Fruit fly (Drosophila melanogaster) whole organism, embryonic: ENCODE data around the gene CG14805.

Experiments
- Antp ChIP-seq: fragments of 200-800 bp; sonication (Bioruptor generic); optimal IDR thresholded peaks from 3 replicates; lab custom pipeline; 2016; ENCODE audit warnings: missing biosample characterization, missing genetic modification characterization
- CG10979 ChIP-seq: fragments of 200-800 bp; sonication (Bioruptor generic); optimal IDR thresholded peaks from 2 replicates; lab custom pipeline; 2018; ENCODE audit warnings: missing biosample characterization, mild to moderate bottlenecking, missing genetic modification characterization, moderate library complexity
- CG14441 ChIP-seq: fragments of 200-800 bp; sonication (Bioruptor generic); IDR thresholded peaks from 2 replicates; pipeline ENCODE4 v1.3.6; 2022; ENCODE audit warnings: missing biosample characterization, missing genetic modification characterization
- CG14710 ChIP-seq: fragments of 200-800 bp; sonication (Bioruptor generic); optimal IDR thresholded peaks from 3 replicates; lab custom pipeline; 2019; ENCODE audit warnings: missing biosample characterization, mild to moderate bottlenecking, missing genetic modification characterization, moderate library complexity
- CG14965 ChIP-seq: fragments of 200-800 bp; sonication (Bioruptor generic); optimal IDR thresholded peaks from 2 replicates; lab custom pipeline; 2016; ENCODE audit warnings: missing biosample characterization, missing genetic modification characterization, borderline replicate concordance
- CG15073 ChIP-seq: fragments of 200-800 bp; sonication (Bioruptor generic); optimal IDR thresholded peaks from 2 replicates; lab custom pipeline; 2016; ENCODE audit warnings: missing biosample characterization, missing genetic modification characterization
- CG16815 ChIP-seq: fragments of 200-800 bp; sonication (Bioruptor generic); optimal IDR thresholded peaks from 3 replicates; lab custom pipeline; 2017; ENCODE audit warnings: missing biosample characterization, mild to moderate bottlenecking, missing genetic modification characterization
- CG18764 ChIP-seq: fragments of 200-800 bp; sonication (Bioruptor generic); optimal IDR thresholded peaks from 3 replicates; lab custom pipeline; 2016; ENCODE audit warnings: missing biosample characterization, missing genetic modification characterization
- CG2116 ChIP-seq: fragments of 200-800 bp; sonication (Bioruptor generic); optimal IDR thresholded peaks from 3 replicates; lab custom pipeline; 2018; ENCODE audit warnings: missing biosample characterization, mild to moderate bottlenecking, missing genetic modification characterization
- CG2199 ChIP-seq: fragments of 200-800 bp; sonication (Bioruptor generic); IDR thresholded peaks from 3 replicates; pipeline ENCODE4 v1.3.6; 2022; ENCODE audit warnings: missing biosample characterization, missing genetic modification characterization
- CG3726 ChIP-seq: fragments of 200-800 bp; sonication (Bioruptor generic); IDR thresholded peaks from 3 replicates; pipeline ENCODE4, ENCODE4 v1.3.6; 2022; ENCODE audit warnings: missing biosample characterization, missing genetic modification characterization
- CG42726 ChIP-seq: fragments of 200-800 bp; sonication (Bioruptor generic); IDR thresholded peaks from 2 replicates; pipeline ENCODE4 v1.3.6; 2022; ENCODE audit warnings: missing biosample characterization, missing genetic modification characterization; ENCODE audit not compliant: partially characterized antibody
- CG43689 ChIP-seq: fragments of 200-800 bp; sonication (Bioruptor generic); IDR thresholded peaks from 2 replicates; pipeline ENCODE4 v1.3.6; 2022; ENCODE audit warnings: missing biosample characterization, missing genetic modification characterization
- CG4424 ChIP-seq: fragments of 200-800 bp; sonication (Bioruptor generic); optimal IDR thresholded peaks from 3 replicates; lab custom pipeline; 2016; ENCODE audit warnings: missing biosample characterization, missing genetic modification characterization
- CG4820 ChIP-seq: fragments of 200-800 bp; sonication (Bioruptor generic); optimal IDR thresholded peaks from 3 replicates; lab custom pipeline; 2016; ENCODE audit warnings: missing biosample characterization, missing genetic modification characterization
- CG5180 ChIP-seq: fragments of 200-800 bp; sonication (Bioruptor generic); optimal IDR thresholded peaks from 3 replicates; lab custom pipeline; 2017; ENCODE audit warnings: missing biosample characterization, missing genetic modification characterization, mild to moderate bottlenecking, moderate library complexity, missing genetic modification reagents
- CG7372 ChIP-seq: fragments of 200-800 bp; sonication (Bioruptor generic); IDR thresholded peaks from 2 replicates; pipeline ENCODE4 v1.3.6; 2022; ENCODE audit warnings: missing biosample characterization, missing genetic modification characterization
- CG8388 ChIP-seq: fragments of 200-800 bp; sonication (Bioruptor generic); optimal IDR thresholded peaks from 2 replicates; lab custom pipeline; 2019; ENCODE audit warnings: missing biosample characterization, mild to moderate bottlenecking, missing genetic modification characterization, moderate library complexity
- CG9215 ChIP-seq: fragments of 200-800 bp; sonication (Bioruptor generic); IDR thresholded peaks from 2 replicates; pipeline ENCODE4 v1.3.6; 2022; ENCODE audit warnings: missing biosample characterization, missing genetic modification characterization
- Doc3 ChIP-seq: fragments of 200-800 bp; sonication (Bioruptor generic); IDR thresholded peaks from 3 replicates; pipeline ENCODE4 v1.3.6; 2022; ENCODE audit warnings: missing biosample characterization, missing genetic modification characterization; ENCODE audit not compliant: partially characterized antibody
- Hand ChIP-seq: fragments of 200-800 bp; sonication (Bioruptor generic); optimal IDR thresholded peaks from 2 replicates; lab custom pipeline; 2017; ENCODE audit warnings: mild to moderate bottlenecking, missing biosample characterization, missing genetic modification reagents, missing genetic modification characterization
- Jarid2 ChIP-seq: fragments of 200-800 bp; sonication (Bioruptor generic); optimal IDR thresholded peaks from 3 replicates; lab custom pipeline; 2017; ENCODE audit warnings: mild to moderate bottlenecking, missing biosample characterization, missing genetic modification reagents, missing genetic modification characterization
- Lhr ChIP-seq: fragments of 200-800 bp; sonication (Bioruptor generic); optimal IDR thresholded peaks from 3 replicates; lab custom pipeline; 2017; ENCODE audit warnings: mild to moderate bottlenecking, missing biosample characterization, missing genetic modification reagents, missing genetic modification characterization
- Myb ChIP-seq: fragments of 200-800 bp; sonication (Bioruptor generic); optimal IDR thresholded peaks from 2 replicates; lab custom pipeline; 2016; ENCODE audit warnings: missing biosample characterization, missing genetic modification characterization
- NC2β ChIP-seq: fragments of 200-800 bp; sonication (Bioruptor generic); optimal IDR thresholded peaks from 2 replicates; lab custom pipeline; 2016; ENCODE audit warnings: missing biosample characterization, missing genetic modification characterization
- Rx ChIP-seq: fragments of 200-800 bp; sonication (Bioruptor generic); IDR thresholded peaks from 2 replicates; pipeline ENCODE4 v1.3.6; 2022; ENCODE audit warnings: missing biosample characterization, missing genetic modification characterization
- TFAM ChIP-seq: fragments of 200-800 bp; sonication (Bioruptor generic); optimal IDR thresholded peaks from 2 replicates; lab custom pipeline; 2017; ENCODE audit warnings: missing biosample characterization, missing genetic modification characterization, inconsistent platforms
- Tbp ChIP-seq: fragments of >200 bp; optimal IDR thresholded peaks from 2 replicates; lab custom pipeline; 2018; ENCODE audit warnings: missing biosample characterization, missing genetic modification characterization
- Usf ChIP-seq: fragments of 200-800 bp; sonication (Bioruptor generic); optimal IDR thresholded peaks from 2 replicates; lab custom pipeline; 2017; ENCODE audit warnings: missing genotype, missing biosample characterization, missing genetic modification characterization
- YL-1 ChIP-seq: fragments of 200-800 bp; sonication (Bioruptor generic); optimal IDR thresholded peaks from 3 replicates; lab custom pipeline; 2017; ENCODE audit warnings: missing biosample characterization, mild to moderate bottlenecking, missing genetic modification characterization
- br ChIP-seq: fragments of >200 bp; optimal IDR thresholded peaks from 2 replicates; lab custom pipeline; 2017
- ci ChIP-seq: fragments of 200-800 bp; sonication (Bioruptor generic); IDR thresholded peaks from 3 replicates; pipeline ENCODE4 v1.3.6; 2022; ENCODE audit warnings: missing biosample characterization, missing genetic modification characterization
- crol ChIP-seq: fragments of 200-800 bp; sonication (Bioruptor generic); IDR thresholded peaks from 2 replicates; pipeline ENCODE4 v1.3.6; 2022; ENCODE audit warnings: missing biosample characterization, missing genetic modification characterization
- ems ChIP-seq: fragments of 200-800 bp; sonication (Bioruptor generic); optimal IDR thresholded peaks from 3 replicates; lab custom pipeline; 2016; ENCODE audit warnings: missing biosample characterization, missing genetic modification characterization
- fd3F ChIP-seq: fragments of 200-800 bp; sonication (Bioruptor generic); optimal IDR thresholded peaks from 2 replicates; lab custom pipeline; 2018; ENCODE audit warnings: missing biosample characterization, mild to moderate bottlenecking, missing genetic modification characterization, moderate library complexity
- grau ChIP-seq: fragments of 200-800 bp; optimal IDR thresholded peaks from 3 replicates; lab custom pipeline; 2019; ENCODE audit warnings: missing biosample characterization, mild to moderate bottlenecking, missing genetic modification characterization, moderate library complexity
- kah ChIP-seq: fragments of 200-800 bp; sonication (Bioruptor generic); optimal IDR thresholded peaks from 2 replicates; lab custom pipeline; 2018; ENCODE audit warnings: missing biosample characterization, mild to moderate bottlenecking, missing genetic modification characterization
- maf-S ChIP-seq: fragments of 200-800 bp; sonication (Bioruptor generic); optimal IDR thresholded peaks from 2 replicates; lab custom pipeline; 2016; ENCODE audit warnings: missing biosample characterization, missing genetic modification characterization
- mam ChIP-seq: fragments of 200-800 bp; sonication (Bioruptor generic); optimal IDR thresholded peaks from 3 replicates; lab custom pipeline; 2016; ENCODE audit warnings: missing biosample characterization, missing genetic modification characterization
- pb ChIP-seq: fragments of 200-800 bp; sonication (Bioruptor generic); optimal IDR thresholded peaks from 3 replicates; lab custom pipeline; 2016; ENCODE audit warnings: missing biosample characterization, missing genetic modification characterization
- pho ChIP-seq: fragments of 200-800 bp; sonication (Bioruptor generic); optimal IDR thresholded peaks from 2 replicates; lab custom pipeline; 2016; ENCODE audit warnings: missing biosample characterization, missing genetic modification characterization
- schlank ChIP-seq: fragments of 200-800 bp; sonication (Bioruptor generic); optimal IDR thresholded peaks from 2 replicates; lab custom pipeline; 2018; ENCODE audit warnings: missing biosample characterization, mild to moderate bottlenecking, missing genetic modification characterization
- sens-2 ChIP-seq: fragments of 200-800 bp; sonication (Bioruptor generic); IDR thresholded peaks from 2 replicates; pipeline ENCODE4 v1.3.6; 2022; ENCODE audit warnings: missing biosample characterization, missing genetic modification characterization
- sisA ChIP-seq: fragments of 200-800 bp; sonication (Bioruptor generic); IDR thresholded peaks from 2 replicates; pipeline ENCODE4 v1.3.6; 2022; ENCODE audit warnings: missing biosample characterization, missing genetic modification characterization
- slp2 ChIP-seq: fragments of 200-800 bp; sonication (Bioruptor generic); optimal IDR thresholded peaks from 2 replicates; lab custom pipeline; 2016; ENCODE audit warnings: missing biosample characterization, missing genetic modification characterization
- tin ChIP-seq: fragments of 200-800 bp; sonication (Bioruptor generic); optimal IDR thresholded peaks from 3 replicates; lab custom pipeline; 2016; ENCODE audit warnings: missing biosample characterization, missing genetic modification characterization
- trh ChIP-seq: fragments of 200-800 bp; sonication (Bioruptor generic); optimal IDR thresholded peaks from 2 replicates; lab custom pipeline; 2016; ENCODE audit warnings: missing biosample characterization, missing genetic modification characterization
- usp ChIP-seq: fragments of >200 bp; optimal IDR thresholded peaks from 2 replicates; lab custom pipeline; 2017; ENCODE audit warnings: missing biosample characterization, missing genetic modification characterization
- vvl ChIP-seq: fragments of 200-800 bp; sonication (Bioruptor generic); IDR thresholded peaks from 2 replicates; pipeline ENCODE4 v1.3.6; 2022; ENCODE audit warnings: missing biosample characterization, missing genetic modification characterization
- wdn ChIP-seq: fragments of 200-800 bp; sonication (Bioruptor generic); IDR thresholded peaks from 2 replicates; pipeline ENCODE4 v1.3.6; 2022; ENCODE audit warnings: missing biosample characterization, missing genetic modification characterization
- yki ChIP-seq: fragments of >200 bp; optimal IDR thresholded peaks from 3 replicates; lab custom pipeline; 2018
- zen2 ChIP-seq: fragments of 200-800 bp; sonication (Bioruptor generic); IDR thresholded peaks from 3 replicates; pipeline ENCODE4 v1.3.6; 2022; ENCODE audit warnings: missing biosample characterization, missing genetic modification characterization; ENCODE audit not compliant: partially characterized antibody

The CG14805 gene

DNA sequence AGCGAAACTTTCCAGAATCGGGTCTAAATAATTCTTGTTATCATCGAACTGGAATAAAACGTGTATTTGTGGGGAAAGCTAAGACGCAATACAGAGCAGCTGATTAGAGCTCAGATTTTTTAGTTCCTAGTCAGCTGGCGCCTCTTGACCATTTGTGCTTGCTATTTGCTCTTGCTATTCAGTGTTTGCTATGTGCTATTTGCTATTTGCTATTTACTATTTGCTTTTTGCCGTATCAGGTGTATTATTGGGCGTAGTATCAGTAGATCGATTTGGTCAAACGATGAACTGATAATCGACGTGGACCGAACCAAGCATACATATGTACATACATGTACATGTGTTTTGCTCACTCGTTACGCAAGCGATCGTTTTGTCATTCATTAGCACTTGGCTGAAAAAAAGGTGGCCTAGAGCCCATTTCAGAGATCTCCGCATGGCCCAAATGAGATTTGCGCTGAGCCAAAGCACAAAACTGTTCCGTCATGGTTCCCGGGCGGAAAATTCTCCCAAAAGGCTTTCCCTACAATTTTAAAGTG, 31.6 kb upstream of the CG14805 start (continued):
- TF ChIP-seq kah (GFP tag; lab: Kevin White, UChicago) (no peak), CG8388 (no peak), CG43689 (peak; percentile 44; the same call in 1 of the 2 replicates), schlank (tag; lab: Kevin White, UChicago) (peak; percentile 72), CG9215 (GFP tag; lab: Robert Waterston, UW) (0 out of 2 replicates have a peak, but pooled peaks have one; percentile 12), CG2199 (GFP tag; lab: Robert Waterston, UW) (no peak), maf-S (GFP tag; lab: Kevin White, UChicago) (peak; percentile 41), tin (GFP tag; lab: Kevin White, UChicago) (no peak), CG14965 (GFP tag; lab: Kevin White, UChicago) (peak; percentile 35), CG42726 (GFP tag; lab: Robert Waterston, UW) (no peak), pho (GFP tag; lab: Kevin White, UChicago) (peak; percentile 72), sisA (GFP tag; lab: Robert Waterston, UW) (no peak), Rx (GFP tag; lab: Robert Waterston, UW) (no peak), Doc3 (no peak), crol (no peak), usp (no peak), pb (GFP tag; lab: Kevin White, UChicago) (no peak), sens-2 (no peak), trh (GFP tag; lab: Kevin White, UChicago) (peak; percentile 24), Antp (GFP tag; lab: Kevin White, UChicago) (no peak), CG7372 (GFP tag; lab: Robert Waterston, UW) (no peak), CG5180 (peak; percentile 7), grau (peak; percentile 12), CG4820 (GFP tag; lab: Kevin White, UChicago) (no peak), zen2 (GFP tag; lab: Robert Waterston, UW) (no peak), fd3F (GFP tag; lab: Kevin White, UChicago) (peak; percentile 40), slp2 (no peak), CG2116 (peak; percentile 17), Usf (GFP tag; lab: Kevin White, UChicago) (no peak), mam (peak; percentile 41), yki (lab: Kevin White, UChicago) (no peak), CG18764 (GFP tag; lab: Kevin White, UChicago) (peak; percentile 42), NC2β (GFP tag; lab: Kevin White, UChicago) (peak; percentile 51), Tbp (no peak), Jarid2 (peak; percentile 16), Hand (GFP tag; lab: Kevin White, UChicago) (no peak), CG14710 (tag; lab: Kevin White, UChicago) (no peak), Lhr (GFP tag; lab: Kevin White, UChicago) (no peak), CG10979 (tag; lab: Kevin White, UChicago) (no peak), Myb (peak; percentile 26), CG16815 (GFP tag; lab: Kevin White, UChicago) (no peak), ci (GFP tag; lab: Robert Waterston, UW) (peak; percentile 76; the same call in 2 of the 3 replicates), CG4424 (no peak), CG3726 (0 out of 3 replicates have a peak, but pooled peaks have one; percentile 25), CG14441 (GFP tag; lab: Robert Waterston, UW) (peak; percentile 66), wdn (0 out of 2 replicates have a peak, but pooled peaks have one; percentile 36), CG15073 (GFP tag; lab: Kevin White, UChicago) (no peak), TFAM (GFP tag; lab: Kevin White, UChicago) (no peak), ems (GFP tag; lab: Kevin White, UChicago) (no peak), YL-1 (GFP tag; lab: Kevin White, UChicago) (no peak), br (lab: Kevin White, UChicago) (no peak), vvl (GFP tag; lab: Robert Waterston, UW) (peak; percentile 35)
